Worm (Caenorhabditis elegans): ENCODE measurements around the gene R04A9.9.

R04A9.9 gene

DNA sequence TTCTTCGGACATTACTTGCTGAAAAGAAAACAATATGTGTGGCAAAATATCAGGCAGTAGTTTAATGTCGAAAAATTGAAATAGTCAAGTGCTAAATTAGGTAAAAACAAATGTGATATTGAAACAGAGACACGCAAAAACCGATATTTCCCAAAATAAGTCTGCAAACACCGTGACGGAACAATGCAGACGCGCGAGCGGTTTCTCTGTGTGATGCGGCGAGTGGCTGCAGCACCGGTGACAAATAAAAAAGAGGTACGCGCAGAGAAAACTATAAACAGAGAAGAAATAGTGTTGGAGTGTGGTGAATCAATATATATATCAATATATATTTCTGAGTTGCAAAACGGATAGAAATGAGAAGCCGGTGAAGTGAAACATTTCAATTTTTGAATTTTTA is 7.7 kb downstream of the R04A9.9 start, which contains the start of gene ife-2:
Gene ife-2, minus strand, starts transcription at position 18 of the 400 bp plus-strand sequence.
- TF ChIP-seq unc-62 (GFP tag; optimal IDR thresholded peaks at IDR 0.05) = no peak
- TF ChIP-seq unc-30 (tag; optimal IDR thresholded peaks at IDR 0.05) = no peak
- TF ChIP-seq lsy-2 (tag; optimal IDR thresholded peaks at IDR 0.05) = peak; percentile 70 to 75
- peak; percentile 69 for TF ChIP-seq xbp-1 (tag; optimal IDR thresholded peaks at IDR 0.05)
- no peak for TF ChIP-seq efl-3 (GFP tag; optimal IDR thresholded peaks at IDR 0.05)
- TF ChIP-seq nhr-12 (tag; optimal IDR thresholded peaks at IDR 0.05) = no peak
- no peak for TF ChIP-seq zag-1 (tag; optimal IDR thresholded peaks at IDR 0.05)
- no peak for TF ChIP-seq aha-1 (tag; optimal IDR thresholded peaks at IDR 0.05)
- TF ChIP-seq ceh-90 (tag; optimal IDR thresholded peaks at IDR 0.05) = no peak
- peak; percentile 69 to 83 for TF ChIP-seq lin-35 (GFP tag; optimal IDR thresholded peaks at IDR 0.05)
- no peak for TF ChIP-seq nhr-76 (tag; optimal IDR thresholded peaks at IDR 0.05)
- peak; percentile 63 for TF ChIP-seq lir-3 (tag; optimal IDR thresholded peaks at IDR 0.05; ENCODE audit: poor library complexity)
- TF ChIP-seq vab-15 (tag; optimal IDR thresholded peaks at IDR 0.05) = no peak
- TF ChIP-seq nhr-85 (tag) = peak; percentile 74
- peak; percentile 52 to 58 for TF ChIP-seq efl-1 (optimal IDR thresholded peaks at IDR 0.05)
- TF ChIP-seq efl-1 (GFP tag; optimal IDR thresholded peaks at IDR 0.05 in 1 of 2) = peak; percentile 51 to 94
- TF ChIP-seq lin-15B (tag; optimal IDR thresholded peaks at IDR 0.05) = no peak
- TF ChIP-seq sptf-1 (tag; optimal IDR thresholded peaks at IDR 0.05) = no peak
- peak; percentile 6 for TF ChIP-seq snpc-4 (tag; optimal IDR thresholded peaks at IDR 0.05)
- TF ChIP-seq unc-98 (GFP tag; IDR thresholded peaks at IDR 0.05) = no peak
- TF ChIP-seq nhr-237 (tag; optimal IDR thresholded peaks at IDR 0.05) = no peak
- TF ChIP-seq nhr-19 (GFP tag; conservative IDR thresholded peaks at IDR 0.05) = peak; percentile 64
- peak; percentile 44 for TF ChIP-seq sup-37 (GFP tag; optimal IDR thresholded peaks at IDR 0.05)
- no peak for TF ChIP-seq Y116A8C.19 (tag; optimal IDR thresholded peaks at IDR 0.05; ENCODE audit: borderline replicate concordance)
- no peak for TF ChIP-seq alr-1 (tag; optimal IDR thresholded peaks at IDR 0.05; ENCODE audit: borderline replicate concordance)
- no peak for TF ChIP-seq ztf-11 (tag; optimal IDR thresholded peaks at IDR 0.05)
- TF ChIP-seq nhr-28 (tag; optimal IDR thresholded peaks at IDR 0.05) = no peak
- TF ChIP-seq hlh-17 (GFP tag; optimal IDR thresholded peaks at IDR 0.05; ENCODE audit: borderline replicate concordance) = no peak
- TF ChIP-seq nhr-20 (tag; optimal IDR thresholded peaks at IDR 0.05) = peak; percentile 81
- TF ChIP-seq mef-2 (tag; optimal IDR thresholded peaks at IDR 0.05) = peak; percentile 45
- TF ChIP-seq elt-3 (tag; optimal IDR thresholded peaks at IDR 0.05) = peak in 1 of 6 experiments; percentile 47
- peak; percentile 77 for TF ChIP-seq C16A3.4 (tag; optimal IDR thresholded peaks at IDR 0.05)
- TF ChIP-seq nhr-90 (tag; optimal IDR thresholded peaks at IDR 0.05; ENCODE audit: poor library complexity) = peak; percentile 75
- TF ChIP-seq jun-1 (tag; optimal IDR thresholded peaks at IDR 0.05) = peak; percentile 54
- no peak for TF ChIP-seq fkh-4 (tag; optimal IDR thresholded peaks at IDR 0.05; ENCODE audit: borderline replicate concordance)
- no peak for TF ChIP-seq pag-3 (tag; optimal IDR thresholded peaks at IDR 0.05; ENCODE audit: borderline replicate concordance, insufficient read depth)
- no peak for TF ChIP-seq tlp-1 (tag; optimal IDR thresholded peaks at IDR 0.05)
- peak; percentile 5 for TF ChIP-seq fos-1 (tag; optimal IDR thresholded peaks at IDR 0.05)
- TF ChIP-seq mep-1 (tag; optimal IDR thresholded peaks at IDR 0.05) = peak; percentile 90
- no peak for TF ChIP-seq irx-1 (tag; optimal IDR thresholded peaks at IDR 0.05)
- TF ChIP-seq ceh-82 (tag; optimal IDR thresholded peaks at IDR 0.05) = peak; percentile 21 to 65 (median 40)
- peak; percentile 96 for TF ChIP-seq F16B12.6 (tag; optimal IDR thresholded peaks at IDR 0.05)
- TF ChIP-seq snu-23 (GFP tag; optimal IDR thresholded peaks at IDR 0.05) = peak; percentile 88
- peak; percentile 76 for TF ChIP-seq nhr-47 (tag; optimal IDR thresholded peaks at IDR 0.05)
- no peak for TF ChIP-seq lin-13 (GFP tag; optimal IDR thresholded peaks at IDR 0.05)
- TF ChIP-seq skn-1 (tag; optimal IDR thresholded peaks at IDR 0.05) = peak; percentile 85
- peak; percentile 77 for TF ChIP-seq nhr-71 (tag; optimal IDR thresholded peaks at IDR 0.05)
- TF ChIP-seq egl-13 (tag; optimal IDR thresholded peaks at IDR 0.05) = peak; percentile 38
- TF ChIP-seq nhr-84 (tag; optimal IDR thresholded peaks at IDR 0.05) = no peak
- TF ChIP-seq mdl-1 (tag; optimal IDR thresholded peaks at IDR 0.05) = peak in 1 of 2 experiments; percentile 71
- no peak for TF ChIP-seq lin-39 (tag; optimal IDR thresholded peaks at IDR 0.05)
- peak; percentile 60 for TF ChIP-seq rnt-1 (tag; optimal IDR thresholded peaks at IDR 0.05)
- TF ChIP-seq ztf-4 (tag; optimal IDR thresholded peaks at IDR 0.05) = peak; percentile 1
- peak; percentile 34 for TF ChIP-seq dsc-1 (tag; optimal IDR thresholded peaks at IDR 0.05)
